Worm (Caenorhabditis elegans): Measurements from ENCODE around the gene Y57E12AL.1.

Gene Y57E12AL.1

DNA sequence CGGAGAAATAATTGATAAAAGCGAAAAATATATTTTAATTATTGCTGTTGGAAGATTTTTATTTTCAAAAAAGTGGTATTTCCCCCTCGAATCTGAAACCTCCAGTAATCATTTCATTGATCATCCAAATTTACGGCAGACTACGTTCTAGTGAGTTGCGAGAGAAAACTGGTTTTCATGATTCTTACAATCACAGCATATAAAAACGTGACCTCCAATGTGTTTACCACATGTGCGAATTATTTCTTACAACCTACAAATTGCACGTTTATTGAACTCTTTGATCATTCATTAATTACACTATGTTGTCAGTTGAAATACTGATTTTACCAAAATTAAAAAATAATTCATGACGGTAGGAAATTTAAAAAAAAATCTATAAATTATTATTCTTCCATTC lies 28.9 kb downstream of the Y57E12AL.1 start (continued):
- no peak for TF ChIP-seq T26A5.8 (tag; optimal IDR thresholded peaks at IDR 0.05)
- no peak for TF ChIP-seq gei-17 (GFP tag; optimal IDR thresholded peaks at IDR 0.05)
- no peak for TF ChIP-seq ceh-58 (GFP tag; IDR thresholded peaks at IDR 0.05)
- TF ChIP-seq nfya-2 (GFP tag; IDR thresholded peaks at IDR 0.05) = no peak
- TF ChIP-seq ceh-100 (GFP tag; IDR thresholded peaks at IDR 0.05) = no peak
- no peak for TF ChIP-seq cebp-1 (GFP tag; IDR thresholded peaks at IDR 0.05)
- peak; percentile 16 for TF ChIP-seq cebp-1 (tag; optimal IDR thresholded peaks at IDR 0.05)

DNA sequence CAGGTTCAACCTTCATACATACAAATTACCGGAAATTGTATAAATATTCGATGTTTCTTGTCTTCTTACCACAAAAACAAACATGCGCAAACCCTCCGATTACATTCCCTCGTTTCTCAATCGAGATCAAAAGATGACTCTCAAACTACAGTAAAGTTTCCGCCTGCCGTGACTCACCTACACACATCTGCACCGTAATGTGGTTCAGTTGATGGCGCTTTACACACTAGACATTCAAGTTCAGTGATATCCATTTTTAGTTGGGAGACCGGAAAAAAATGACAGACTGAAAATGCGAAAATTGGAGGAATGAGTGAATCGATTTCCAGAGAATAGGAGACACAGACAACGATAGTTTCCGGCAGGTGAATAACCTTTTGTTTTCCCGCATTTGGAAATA lies 31.0 kb downstream of the Y57E12AL.1 start, which contains the start of gene nhr-286:
TSS of gene nhr-286 (minus strand) at position 324 of the 400 bp plus-strand sequence.
- TF ChIP-seq dpff-1 (tag; optimal IDR thresholded peaks at IDR 0.05) (no peak), K11D2.4 (GFP tag; IDR thresholded peaks at IDR 0.05) (no peak), ama-1 (optimal IDR thresholded peaks at IDR 0.05) (peak; percentile 43), ama-1 (GFP tag; optimal IDR thresholded peaks at IDR 0.05) (no peak), him-1 (tag; optimal IDR thresholded peaks at IDR 0.05) (no peak), lsl-1 (GFP tag; optimal IDR thresholded peaks at IDR 0.05) (no peak), F39B2.1 (GFP tag; IDR thresholded peaks at IDR 0.05) (no peak), ztf-18 (tag; optimal IDR thresholded peaks at IDR 0.05) (no peak), tlf-1 (GFP tag; optimal IDR thresholded peaks at IDR 0.05) (no peak), lsy-27 (tag; optimal IDR thresholded peaks at IDR 0.05; ENCODE audit: borderline replicate concordance, insufficient read depth) (no peak), tbp1 (GFP tag; optimal IDR thresholded peaks at IDR 0.05) (no peak), dpl-1 (GFP tag; optimal IDR thresholded peaks at IDR 0.05) (no peak), Y53G8AR.9 (GFP tag; conservative IDR thresholded peaks at IDR 0.05) (0 out of 2 replicates have a peak, but pooled peaks have one; percentile 31), hsf-1 (GFP tag; IDR thresholded peaks at IDR 0.05) (no peak), C17E4.6 (GFP tag; IDR thresholded peaks at IDR 0.05) (no peak), egl-18 (GFP tag; IDR thresholded peaks at IDR 0.05) (0 out of 2 replicates have a peak, but pooled peaks have one; percentile 30), let-526 (GFP tag; IDR thresholded peaks at IDR 0.05) (no peak)

DNA sequence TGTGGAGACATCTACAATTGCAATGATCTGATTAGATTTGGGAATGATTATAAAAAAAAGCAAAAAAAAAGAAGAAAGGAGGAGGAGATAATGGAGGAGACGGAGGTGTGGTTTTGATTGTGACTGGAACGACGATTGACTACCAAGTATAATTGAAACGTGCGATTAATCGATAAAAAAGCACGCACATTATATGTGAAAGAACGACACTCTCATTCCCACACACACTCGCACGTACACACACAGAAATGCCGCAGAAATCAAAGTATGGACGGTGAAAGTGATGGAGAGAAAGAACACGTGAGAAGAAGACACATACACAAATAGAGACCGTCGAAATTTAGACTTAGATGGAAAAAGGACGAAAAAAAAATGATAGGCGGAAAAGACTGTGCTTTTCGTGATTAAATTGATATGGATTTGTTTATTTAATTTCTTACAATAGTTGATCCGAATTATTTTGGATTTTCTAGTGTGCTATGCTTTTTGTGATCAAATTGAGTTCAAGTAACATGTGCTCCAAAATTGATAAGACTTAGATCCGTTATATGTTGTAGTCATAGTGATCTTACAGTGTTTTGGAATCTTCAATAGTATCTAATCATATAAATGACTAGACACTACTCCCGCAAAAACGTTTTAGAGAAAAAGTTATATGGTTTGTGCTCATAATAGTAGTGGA lies 33.5 kb downstream of the Y57E12AL.1 start, which contains the start of gene nhr-135:
TSS of gene nhr-135 (minus strand) at position 51 of the 682 bp plus-strand sequence.
- TF ChIP-seq K11D2.4 (GFP tag; IDR thresholded peaks at IDR 0.05) = no peak
- no peak for TF ChIP-seq D2030.7 (GFP tag; IDR thresholded peaks at IDR 0.05)
- no peak for TF ChIP-seq pbrm-1 (GFP tag; IDR thresholded peaks at IDR 0.05)
- TF ChIP-seq ceh-27 (GFP tag; optimal IDR thresholded peaks at IDR 0.05) = no peak
- no peak for TF ChIP-seq sptf-2 (GFP tag; optimal IDR thresholded peaks at IDR 0.05)
- no peak for TF ChIP-seq rec-8 (tag; optimal IDR thresholded peaks at IDR 0.05)
- TF ChIP-seq lsy-27 (tag; optimal IDR thresholded peaks at IDR 0.05; ENCODE audit: borderline replicate concordance, insufficient read depth) = no peak
- TF ChIP-seq madf-8 (GFP tag; conservative IDR thresholded peaks at IDR 0.05) = no peak
- TF ChIP-seq mxl-1 (tag; optimal IDR thresholded peaks at IDR 0.05) = no peak
- TF ChIP-seq F37B4.10 (GFP tag; IDR thresholded peaks at IDR 0.05) = no peak
- TF ChIP-seq lin-26 (GFP tag; IDR thresholded peaks at IDR 0.05) = 0 out of 2 replicates have a peak, but pooled peaks have one; percentile 50
- TF ChIP-seq B0035.1 (tag; optimal IDR thresholded peaks at IDR 0.05) = no peak
- no peak for TF ChIP-seq aptf-3 (GFP tag; IDR thresholded peaks at IDR 0.05)
- TF ChIP-seq zim-3 (tag; optimal IDR thresholded peaks at IDR 0.05) = no peak
- no peak for TF ChIP-seq nhr-179 (tag; optimal IDR thresholded peaks at IDR 0.05)
- TF ChIP-seq bed-1 (GFP tag; IDR thresholded peaks at IDR 0.05) = no peak
- TF ChIP-seq hmg-1.2 (GFP tag; IDR thresholded peaks at IDR 0.05) = no peak; the same call in 1 of the 2 replicates
- no peak for TF ChIP-seq dpl-1 (GFP tag; optimal IDR thresholded peaks at IDR 0.05)
- TF ChIP-seq Y67H2A.10 (GFP tag; conservative IDR thresholded peaks at IDR 0.05) = no peak
- TF ChIP-seq dpff-1 (tag; optimal IDR thresholded peaks at IDR 0.05) = no peak
- TF ChIP-seq athp-1 (tag; optimal IDR thresholded peaks at IDR 0.05) = no peak
- TF ChIP-seq T26A5.8 (tag; optimal IDR thresholded peaks at IDR 0.05) = no peak
- TF ChIP-seq ZK185.1 (tag; optimal IDR thresholded peaks at IDR 0.05; ENCODE audit: poor library complexity, severe bottlenecking) = peak; percentile 38
- TF ChIP-seq Y53G8AR.9 (GFP tag; conservative IDR thresholded peaks at IDR 0.05) = peak; percentile 34; the same call in 1 of the 2 replicates
- no peak for TF ChIP-seq ceh-40 (GFP tag; IDR thresholded peaks at IDR 0.05)
- no peak for TF ChIP-seq B0261.1 (tag; optimal IDR thresholded peaks at IDR 0.05)
- no peak for TF ChIP-seq nhr-120 (GFP tag; IDR thresholded peaks at IDR 0.05)
- TF ChIP-seq F22D6.2 (tag; optimal IDR thresholded peaks at IDR 0.05) = peak; percentile 48

All from whole organism, young adult.